Fruit fly (Drosophila melanogaster): ENCODE data around the gene Nop56.

Nop56 gene

dm6 chr3R:22397068-22397700, 23.7 kb downstream of the Nop56 start (continued):
- no peak for TF ChIP-seq Chrac-16 (GFP tag; optimal IDR thresholded peaks at IDR 0.05)
- TF ChIP-seq slp2 (GFP tag; optimal IDR thresholded peaks at IDR 0.05), result no peak
- TF ChIP-seq crol (GFP tag; IDR thresholded peaks at IDR 0.05), result no peak
- TF ChIP-seq CG14014 (GFP tag; IDR thresholded peaks at IDR 0.05), result no peak
- no peak for TF ChIP-seq Side (GFP tag; optimal IDR thresholded peaks at IDR 0.05)
- no peak for TF ChIP-seq Abd-B (GFP tag; optimal IDR thresholded peaks at IDR 0.05)
- no peak for TF ChIP-seq CG11723 (GFP tag; optimal IDR thresholded peaks at IDR 0.05)
- TF ChIP-seq her (GFP tag; optimal IDR thresholded peaks at IDR 0.05), result no peak
- TF ChIP-seq CG30020 (tag; optimal IDR thresholded peaks at IDR 0.05), result no peak
- no peak for TF ChIP-seq fu2 (GFP tag; optimal IDR thresholded peaks at IDR 0.05)
- TF ChIP-seq dysf (GFP tag; IDR thresholded peaks at IDR 0.05), result no peak
- TF ChIP-seq Ets65A (GFP tag), result no peak
- TF ChIP-seq aop (GFP tag; IDR thresholded peaks at IDR 0.05), result no peak
- no peak for TF ChIP-seq CG11696 (GFP tag; IDR thresholded peaks at IDR 0.05)
- no peak for TF ChIP-seq Dip3 (GFP tag; optimal IDR thresholded peaks at IDR 0.05)
- TF ChIP-seq Opbp (GFP tag; IDR thresholded peaks at IDR 0.05; ENCODE audit: partially characterized antibody), result peak; percentile 92
- no peak for TF ChIP-seq CG18599 (GFP tag; optimal IDR thresholded peaks at IDR 0.05)
- TF ChIP-seq CG15479 (GFP tag; optimal IDR thresholded peaks at IDR 0.05), result no peak
- peak in 1 of 3 experiments; percentile 73 for TF ChIP-seq Stat92E (GFP tag; optimal IDR thresholded peaks at IDR 0.05)
- TF ChIP-seq CG14050 (GFP tag; IDR thresholded peaks at IDR 0.05), result no peak
- TF ChIP-seq CG17385 (GFP tag; optimal IDR thresholded peaks at IDR 0.05), result no peak
- TF ChIP-seq gcm (GFP tag; optimal IDR thresholded peaks at IDR 0.05), result no peak
- no peak for TF ChIP-seq CG32532 (GFP tag; IDR thresholded peaks at IDR 0.05)
- TF ChIP-seq esg (GFP tag; conservative IDR thresholded peaks at IDR 0.05), result no peak
- TF ChIP-seq gce (GFP tag; IDR thresholded peaks at IDR 0.05), result no peak
- TF ChIP-seq CTCF (GFP tag; optimal IDR thresholded peaks at IDR 0.05), result peak; percentile 55
- TF ChIP-seq CG4820 (GFP tag; optimal IDR thresholded peaks at IDR 0.05), result no peak
- no peak for TF ChIP-seq CG8388 (GFP tag; optimal IDR thresholded peaks at IDR 0.05)
- TF ChIP-seq CG12071 (GFP tag; optimal IDR thresholded peaks at IDR 0.05), result no peak
- TF ChIP-seq tx (GFP tag; optimal IDR thresholded peaks at IDR 0.05), result no peak
- TF ChIP-seq CG16815 (GFP tag; optimal IDR thresholded peaks at IDR 0.05), result no peak
- peak; percentile 55 for TF ChIP-seq hkb (optimal IDR thresholded peaks at IDR 0.05)
- TF ChIP-seq hkb (GFP tag; IDR thresholded peaks at IDR 0.05), result no peak
- TF ChIP-seq CG3847 (GFP tag; IDR thresholded peaks at IDR 0.05), result no peak
- TF ChIP-seq ci (GFP tag; IDR thresholded peaks at IDR 0.05), result no peak
- TF ChIP-seq Oaz (GFP tag; IDR thresholded peaks at IDR 0.05), result no peak
- TF ChIP-seq twi (tag; optimal IDR thresholded peaks at IDR 0.05), result no peak
- no peak for TF ChIP-seq pzg (GFP tag; optimal IDR thresholded peaks at IDR 0.05)
- no peak for TF ChIP-seq row (GFP tag; IDR thresholded peaks at IDR 0.05)
- TF ChIP-seq CG17568 (GFP tag; optimal IDR thresholded peaks at IDR 0.05), result no peak
- TF ChIP-seq vnd (GFP tag; IDR thresholded peaks at IDR 0.05; ENCODE audit: partially characterized antibody), result peak; percentile 63; the same call in 2 of the 3 replicates
- no peak for TF ChIP-seq gt (GFP tag; IDR thresholded peaks at IDR 0.05)
- TF ChIP-seq CG3407 (GFP tag; optimal IDR thresholded peaks at IDR 0.05), result no peak
- TF ChIP-seq bbx (GFP tag; IDR thresholded peaks at IDR 0.05; ENCODE audit: partially characterized antibody), result peak; percentile 83
- no peak for TF ChIP-seq lbe (GFP tag; optimal IDR thresholded peaks at IDR 0.05)
- TF ChIP-seq Atf6 (GFP tag; IDR thresholded peaks at IDR 0.05), result 0 out of 2 replicates have a peak, but pooled peaks have one; percentile 27
- TF ChIP-seq CG17802 (tag; optimal IDR thresholded peaks at IDR 0.05), result no peak
- no peak for TF ChIP-seq kay (GFP tag; optimal IDR thresholded peaks at IDR 0.05)
- no peak for TF ChIP-seq CrebB (tag; optimal IDR thresholded peaks at IDR 0.05)
- no peak for TF ChIP-seq CG6272 (GFP tag; IDR thresholded peaks at IDR 0.05)
- no peak for TF ChIP-seq CG16779 (GFP tag; IDR thresholded peaks at IDR 0.05)
- TF ChIP-seq CG18011 (GFP tag; optimal IDR thresholded peaks at IDR 0.05), result no peak

All from whole organism, embryonic.